Fruit fly (Drosophila melanogaster): ENCODE measurements around the gene ac.

- TF ChIP-seq CG8478 (optimal IDR thresholded peaks at IDR 0.05): no peak
- TF ChIP-seq CTCF (optimal IDR thresholded peaks at IDR 0.05): no peak
Measured at dm6 chrX:378341-378740, 8.5 kb downstream of the ac start.

All from S2 (cell line).